Worm (Caenorhabditis elegans): ENCODE measurements around the gene K08D8.6.

K08D8.6 gene

ce11 chrIV:12849030-12849560, 41.2 kb downstream of the K08D8.6 start, which contains the start of gene srf-3:
Gene srf-3 (plus strand): TSS chrIV:12849510.
- TF ChIP-seq lsy-2 (tag; optimal IDR thresholded peaks at IDR 0.05) (peak in 1 of 2 experiments; percentile 12), daf-16 (GFP tag; optimal IDR thresholded peaks at IDR 0.05) (no peak), daf-16 (tag; optimal IDR thresholded peaks at IDR 0.05) (peak; percentile 12), hmg-1.1 (GFP tag; IDR thresholded peaks at IDR 0.05) (peak; percentile 32; the same call in 1 of the 2 replicates), mes-2 (tag; optimal IDR thresholded peaks at IDR 0.05; ENCODE audit: poor library complexity, severe bottlenecking) (peak; percentile 4), spr-1 (tag; optimal IDR thresholded peaks at IDR 0.05) (no peak), F44E2.7 (GFP tag; IDR thresholded peaks at IDR 0.05) (no peak), dve-1 (tag; optimal IDR thresholded peaks at IDR 0.05; ENCODE audit: insufficient read depth) (peak; percentile 24), aha-1 (tag) (peak; percentile 41)

ce11 chrIV:12845596-12845995, 44.7 kb downstream of the K08D8.6 start, which contains the start of gene txt-19:
Gene txt-19 (plus strand): TSS chrIV:12845899.
- TF ChIP-seq sdz-12 (GFP tag; optimal IDR thresholded peaks at IDR 0.05) (peak; percentile 5), lin-15B (tag; optimal IDR thresholded peaks at IDR 0.05) (no peak), tra-1 (GFP tag; IDR thresholded peaks at IDR 0.05) (no peak), lim-7 (GFP tag; IDR thresholded peaks at IDR 0.05) (no peak), snpc-1.2 (GFP tag; IDR thresholded peaks at IDR 0.05) (no peak), nhr-6 (tag; optimal IDR thresholded peaks at IDR 0.05) (no peak), aha-1 (tag) (peak; percentile 28), lin-1 (GFP tag; IDR thresholded peaks at IDR 0.05) (no peak), rbr-2 (tag; optimal IDR thresholded peaks at IDR 0.05) (peak; percentile 21), madf-9 (GFP tag; conservative IDR thresholded peaks at IDR 0.05) (no peak), mdl-1 (tag; optimal IDR thresholded peaks at IDR 0.05) (no peak), hlh-11 (tag; optimal IDR thresholded peaks at IDR 0.05) (peak; percentile 16), F26F4.8 (GFP tag; conservative IDR thresholded peaks at IDR 0.05) (no peak), nhr-237 (tag; optimal IDR thresholded peaks at IDR 0.05) (no peak), egl-27 (tag; optimal IDR thresholded peaks at IDR 0.05) (no peak), unc-39 (tag; optimal IDR thresholded peaks at IDR 0.05) (no peak), set-16 (GFP tag; IDR thresholded peaks at IDR 0.05) (peak; percentile 71), ces-1 (GFP tag; optimal IDR thresholded peaks at IDR 0.05) (no peak), nhr-102 (tag; optimal IDR thresholded peaks at IDR 0.05) (no peak), ama-1 (optimal IDR thresholded peaks at IDR 0.05) (no peak), daf-12 (tag; optimal IDR thresholded peaks at IDR 0.05) (no peak), spr-1 (tag; optimal IDR thresholded peaks at IDR 0.05) (no peak)

ce11 chrIV:12842895-12843294, 47.4 kb downstream of the K08D8.6 start:
- no peak for TF ChIP-seq D1046.2 (GFP tag; IDR thresholded peaks at IDR 0.05)
- no peak for TF ChIP-seq nhr-76 (tag; optimal IDR thresholded peaks at IDR 0.05)
- no peak for TF ChIP-seq ZK546.5 (tag; optimal IDR thresholded peaks at IDR 0.05)
- no peak for TF ChIP-seq hlh-11 (tag; optimal IDR thresholded peaks at IDR 0.05)
- TF ChIP-seq mdl-1 (tag; optimal IDR thresholded peaks at IDR 0.05): no peak
- no peak for TF ChIP-seq gei-8 (GFP tag; optimal IDR thresholded peaks at IDR 0.05)

- TF ChIP-seq lin-1 (GFP tag; IDR thresholded peaks at IDR 0.05): peak; percentile 94
- peak; percentile 17 for TF ChIP-seq fos-1 (tag; optimal IDR thresholded peaks at IDR 0.05)
- peak; percentile 99 for TF ChIP-seq dve-1 (tag; optimal IDR thresholded peaks at IDR 0.05; ENCODE audit: insufficient read depth)
- peak; percentile 52 for TF ChIP-seq T20F7.1 (GFP tag; optimal IDR thresholded peaks at IDR 0.05)
- TF ChIP-seq zfp-3 (GFP tag; conservative IDR thresholded peaks at IDR 0.05): no peak
- TF ChIP-seq nhr-28 (tag; optimal IDR thresholded peaks at IDR 0.05): peak; percentile 90
- TF ChIP-seq saeg-2 (GFP tag; IDR thresholded peaks at IDR 0.05): peak; percentile 70; the same call in 1 of the 2 replicates
- peak in 1 of 2 experiments; percentile 57 for TF ChIP-seq daf-16 (GFP tag; optimal IDR thresholded peaks at IDR 0.05)
- peak; percentile 98 for TF ChIP-seq daf-16 (tag; optimal IDR thresholded peaks at IDR 0.05)
- TF ChIP-seq hlh-11 (tag; optimal IDR thresholded peaks at IDR 0.05): peak; percentile 88
- no peak for TF ChIP-seq zip-11 (GFP tag; IDR thresholded peaks at IDR 0.05)
- TF ChIP-seq F44E2.7 (GFP tag; IDR thresholded peaks at IDR 0.05): no peak
- no peak for TF ChIP-seq pha-4 (GFP tag; IDR thresholded peaks at IDR 0.05)
- peak; percentile 63 for TF ChIP-seq pha-4 (tag; optimal IDR thresholded peaks at IDR 0.05)
- TF ChIP-seq D1046.2 (GFP tag; IDR thresholded peaks at IDR 0.05): no peak
- TF ChIP-seq snpc-1.2 (GFP tag; IDR thresholded peaks at IDR 0.05): no peak
- peak in 1 of 2 experiments; percentile 67 for TF ChIP-seq unc-62 (GFP tag; optimal IDR thresholded peaks at IDR 0.05 in 1 of 2)
- no peak for TF ChIP-seq unc-62 (tag; optimal IDR thresholded peaks at IDR 0.05)
- TF ChIP-seq mdl-1 (tag; optimal IDR thresholded peaks at IDR 0.05): peak in 1 of 2 experiments; percentile 69
- TF ChIP-seq php-3 (GFP tag; IDR thresholded peaks at IDR 0.05): peak; percentile 99
- TF ChIP-seq pqm-1 (tag; optimal IDR thresholded peaks at IDR 0.05): peak; percentile 71
- TF ChIP-seq mep-1 (tag; optimal IDR thresholded peaks at IDR 0.05): peak; percentile 57
These were observed 48.2 kb downstream of the K08D8.6 start for ce11 chrIV:12842121-12842520.
